Fruit fly (Drosophila melanogaster) whole organism, embryonic: Measurements from ENCODE around the gene Cdc5.

Source experiments
- Atf6 ChIP-seq: fragments of 200-800 bp; sonication (Bioruptor generic); IDR thresholded peaks from 2 replicates; pipeline ENCODE4 v1.3.6; 2022; ENCODE audit warnings: missing biosample characterization, missing genetic modification characterization
- CG10565 ChIP-seq: fragments of 200-800 bp; sonication (Bioruptor generic); optimal IDR thresholded peaks from 3 replicates; lab custom pipeline; 2016; ENCODE audit warnings: missing biosample characterization, mild to moderate bottlenecking, missing genetic modification characterization
- CG11093 ChIP-seq: fragments of 200-800 bp; sonication (Bioruptor generic); IDR thresholded peaks from 3 replicates; pipeline ENCODE4 v1.3.6; 2022; ENCODE audit warnings: missing biosample characterization, missing genetic modification characterization
- CG11504 ChIP-seq: fragments of 200-800 bp; sonication (Bioruptor generic); optimal IDR thresholded peaks from 3 replicates; lab custom pipeline; 2019; ENCODE audit warnings: missing biosample characterization, mild to moderate bottlenecking, missing genetic modification characterization, moderate library complexity
- CG12104 ChIP-seq: fragments of 200-800 bp; sonication (Bioruptor generic); optimal IDR thresholded peaks from 3 replicates; lab custom pipeline; 2016; ENCODE audit warnings: missing biosample characterization, missing genetic modification characterization
- CG12299 ChIP-seq: fragments of 200-800 bp; sonication (Bioruptor generic); optimal IDR thresholded peaks from 2 replicates; lab custom pipeline; 2018; ENCODE audit warnings: missing biosample characterization, mild to moderate bottlenecking, missing genetic modification characterization
- CG13123 ChIP-seq: fragments of 200-800 bp; sonication (Bioruptor generic); optimal IDR thresholded peaks from 2 replicates; lab custom pipeline; 2016; ENCODE audit warnings: missing biosample characterization, missing genetic modification characterization
- CG13287 ChIP-seq: fragments of 200-800 bp; sonication (Bioruptor generic); IDR thresholded peaks from 2 replicates; pipeline ENCODE4 v1.3.6; 2022; ENCODE audit warnings: missing biosample characterization, missing genetic modification characterization; ENCODE audit not compliant: partially characterized antibody
- CG14965 ChIP-seq: fragments of 200-800 bp; sonication (Bioruptor generic); optimal IDR thresholded peaks from 2 replicates; lab custom pipeline; 2016; ENCODE audit warnings: missing biosample characterization, missing genetic modification characterization, borderline replicate concordance
- CG1832 ChIP-seq: fragments of 200-800 bp; sonication (Bioruptor generic); optimal IDR thresholded peaks from 2 replicates; lab custom pipeline; 2017; ENCODE audit warnings: missing biosample characterization, mild to moderate bottlenecking, missing genetic modification characterization, inconsistent platforms
- CG2120 ChIP-seq: fragments of 200-800 bp; sonication (Bioruptor generic); optimal IDR thresholded peaks from 3 replicates; lab custom pipeline; 2016; ENCODE audit warnings: missing biosample characterization, missing genetic modification characterization
- CG3838 ChIP-seq: fragments of 200-800 bp; sonication (Bioruptor generic); optimal IDR thresholded peaks from 3 replicates; lab custom pipeline; 2016; ENCODE audit warnings: missing biosample characterization, missing genetic modification characterization
- CG5953 ChIP-seq: fragments of 200-800 bp; sonication (Bioruptor generic); IDR thresholded peaks from 2 replicates; pipeline ENCODE4 v1.3.6; 2022; ENCODE audit warnings: missing biosample characterization, missing genetic modification characterization
- CG7745 ChIP-seq: fragments of 200-800 bp; sonication (Bioruptor generic); optimal IDR thresholded peaks from 2 replicates; lab custom pipeline; 2018; ENCODE audit warnings: missing biosample characterization, mild to moderate bottlenecking, missing genetic modification characterization, moderate library complexity
- CG7987 ChIP-seq: fragments of 200-800 bp; sonication (Bioruptor generic); optimal IDR thresholded peaks from 2 replicates; lab custom pipeline; 2018; ENCODE audit warnings: missing biosample characterization, mild to moderate bottlenecking, missing genetic modification characterization, moderate library complexity
- CG8478 ChIP-seq: fragments of >200 bp; optimal IDR thresholded peaks from 2 replicates; lab custom pipeline; 2018
- CG9437 ChIP-seq: fragments of 200-800 bp; sonication (Bioruptor generic); optimal IDR thresholded peaks from 2 replicates; lab custom pipeline; 2018; ENCODE audit warnings: missing biosample characterization, mild to moderate bottlenecking, missing genetic modification characterization
- D ChIP-seq, 2 experiments: fragments of 200-800 bp in 1 of 2; fragments of >200 bp in 1 of 2; sonication (Bioruptor generic) in 1 of 2; optimal IDR thresholded peaks; 2 replicates in 1 of 2; 3 replicates in 1 of 2; lab custom pipeline; 2017; ENCODE audit warnings: mild to moderate bottlenecking in 1 of 2, missing biosample characterization in 1 of 2, missing genetic modification characterization in 1 of 2, missing genetic modification reagents in 1 of 2
- H15 ChIP-seq: fragments of 200-800 bp; sonication (Bioruptor generic); IDR thresholded peaks from 3 replicates; pipeline ENCODE4 v1.3.6; 2022; ENCODE audit warnings: missing biosample characterization, missing genetic modification characterization
- HmgD ChIP-seq: fragments of 200-800 bp; sonication (Bioruptor generic); optimal IDR thresholded peaks from 3 replicates; lab custom pipeline; 2016; ENCODE audit warnings: missing biosample characterization, missing genetic modification characterization
- Hr51 ChIP-seq, 2 experiments: fragments of 200-800 bp; sonication (Bioruptor generic); optimal IDR thresholded peaks; 2 replicates in 1 of 2; 3 replicates in 1 of 2; lab custom pipeline; 2016 to 2018; ENCODE audit warnings: missing biosample characterization in 2 of 2, missing genetic modification characterization in 2 of 2, mild to moderate bottlenecking in 1 of 2, moderate library complexity in 1 of 2
- Kr ChIP-seq: fragments of 200-800 bp; sonication (Bioruptor generic); optimal IDR thresholded peaks from 2 replicates; lab custom pipeline; 2017; ENCODE audit warnings: missing biosample characterization, mild to moderate bottlenecking, missing genetic modification characterization
- MBD-R2 ChIP-seq: fragments of 200-800 bp; sonication (Bioruptor generic); IDR thresholded peaks from 2 replicates; pipeline ENCODE4 v1.3.6; 2022; ENCODE audit warnings: missing biosample characterization, missing genetic modification characterization
- Mrtf ChIP-seq: fragments of 200-800 bp; sonication (Bioruptor generic); IDR thresholded peaks from 3 replicates; pipeline ENCODE4 v1.3.6; 2022; ENCODE audit warnings: missing biosample characterization, missing genetic modification characterization
- NC2α ChIP-seq: fragments of 200-800 bp; sonication (Bioruptor generic); optimal IDR thresholded peaks from 2 replicates; lab custom pipeline; 2016; ENCODE audit warnings: missing biosample characterization, missing genetic modification characterization
- Nf-YB ChIP-seq: fragments of 200-800 bp; sonication (Bioruptor generic); optimal IDR thresholded peaks from 3 replicates; lab custom pipeline; 2019; ENCODE audit warnings: missing biosample characterization, mild to moderate bottlenecking, missing genetic modification characterization, moderate library complexity
- Nf-YC ChIP-seq: fragments of 200-800 bp; optimal IDR thresholded peaks from 3 replicates; lab custom pipeline; 2019; ENCODE audit warnings: missing biosample characterization, mild to moderate bottlenecking, missing genetic modification characterization, moderate library complexity
- Optix ChIP-seq: fragments of 200-800 bp; sonication (Bioruptor generic); IDR thresholded peaks from 3 replicates; pipeline ENCODE4 v1.3.6; 2022; ENCODE audit warnings: missing biosample characterization, missing genetic modification characterization
- Sry-β ChIP-seq: fragments of 200-800 bp; sonication (Bioruptor generic); optimal IDR thresholded peaks from 2 replicates; lab custom pipeline; 2018; ENCODE audit warnings: missing biosample characterization, mild to moderate bottlenecking, missing genetic modification characterization, moderate library complexity
- Ssrp ChIP-seq: fragments of 200-800 bp; sonication (Bioruptor generic); optimal IDR thresholded peaks from 2 replicates; lab custom pipeline; 2018; ENCODE audit warnings: missing biosample characterization, mild to moderate bottlenecking, missing genetic modification characterization, moderate library complexity
- Tbp ChIP-seq: fragments of >200 bp; optimal IDR thresholded peaks from 2 replicates; lab custom pipeline; 2018; ENCODE audit warnings: missing biosample characterization, missing genetic modification characterization
- Vsx1 ChIP-seq: fragments of 200-800 bp; sonication (Bioruptor generic); optimal IDR thresholded peaks from 2 replicates; lab custom pipeline; 2017; ENCODE audit warnings: missing biosample characterization, mild to moderate bottlenecking, missing genetic modification characterization, missing genetic modification reagents
- Xbp1 ChIP-seq: fragments of 200-800 bp; sonication (Bioruptor generic); optimal IDR thresholded peaks from 3 replicates; lab custom pipeline; 2016; ENCODE audit warnings: missing biosample characterization, mild to moderate bottlenecking, missing genetic modification characterization
- abd-A ChIP-seq: fragments of 200-800 bp; sonication (Bioruptor generic); optimal IDR thresholded peaks from 3 replicates; lab custom pipeline; 2019; ENCODE audit warnings: missing biosample characterization, mild to moderate bottlenecking, missing genetic modification characterization, moderate library complexity
- crol ChIP-seq: fragments of 200-800 bp; sonication (Bioruptor generic); IDR thresholded peaks from 2 replicates; pipeline ENCODE4 v1.3.6; 2022; ENCODE audit warnings: missing biosample characterization, missing genetic modification characterization
- cwo ChIP-seq: fragments of 200-800 bp; sonication (Bioruptor generic); optimal IDR thresholded peaks from 3 replicates; lab custom pipeline; 2017; ENCODE audit warnings: missing biosample characterization, missing genetic modification characterization, mild to moderate bottlenecking, moderate library complexity, missing genetic modification reagents
- dysf ChIP-seq: fragments of 200-800 bp; sonication (Bioruptor generic); IDR thresholded peaks from 3 replicates; pipeline ENCODE4 v1.3.6; 2022; ENCODE audit warnings: missing biosample characterization, missing genetic modification characterization
- ems ChIP-seq: fragments of 200-800 bp; sonication (Bioruptor generic); optimal IDR thresholded peaks from 3 replicates; lab custom pipeline; 2016; ENCODE audit warnings: missing biosample characterization, missing genetic modification characterization
- eve ChIP-seq, 2 experiments: fragments of >200 bp; optimal IDR thresholded peaks; 2 replicates each; lab custom pipeline; 2017; ENCODE audit warnings: missing biosample characterization in 2 of 2, missing genetic modification characterization in 2 of 2
- eyg ChIP-seq: fragments of 200-800 bp; sonication (Bioruptor generic); optimal IDR thresholded peaks from 3 replicates; lab custom pipeline; 2016; ENCODE audit warnings: missing biosample characterization, missing genetic modification characterization
- gce ChIP-seq: fragments of 200-800 bp; sonication (Bioruptor generic); IDR thresholded peaks from 3 replicates; pipeline ENCODE4 v1.3.6; 2022; ENCODE audit warnings: missing biosample characterization, missing genetic modification characterization
- kni ChIP-seq: fragments of 200-800 bp; sonication (Bioruptor generic); optimal IDR thresholded peaks from 3 replicates; lab custom pipeline; 2017; ENCODE audit warnings: mild to moderate bottlenecking, missing biosample characterization, missing genetic modification reagents, missing genetic modification characterization
- nmo ChIP-seq: fragments of 200-800 bp; sonication (Bioruptor generic); optimal IDR thresholded peaks from 2 replicates; lab custom pipeline; 2018; ENCODE audit warnings: missing biosample characterization, mild to moderate bottlenecking, missing genetic modification characterization, moderate library complexity
- nom ChIP-seq: fragments of 200-800 bp; sonication (Bioruptor generic); optimal IDR thresholded peaks from 2 replicates; lab custom pipeline; 2017; ENCODE audit warnings: missing biosample characterization, missing genetic modification characterization, mild to moderate bottlenecking, moderate library complexity, missing genetic modification reagents
- phol ChIP-seq: fragments of 200-800 bp; sonication (Bioruptor generic); optimal IDR thresholded peaks from 3 replicates; lab custom pipeline; 2018; ENCODE audit warnings: missing biosample characterization, mild to moderate bottlenecking, missing genetic modification characterization, moderate library complexity
- sd ChIP-seq: fragments of 200-800 bp; sonication (Bioruptor generic); optimal IDR thresholded peaks from 3 replicates; lab custom pipeline; 2018; ENCODE audit warnings: missing biosample characterization, mild to moderate bottlenecking, missing genetic modification characterization, moderate library complexity
- sqz ChIP-seq: fragments of 200-800 bp; sonication (Bioruptor generic); optimal IDR thresholded peaks from 3 replicates; lab custom pipeline; 2018; ENCODE audit warnings: missing biosample characterization, mild to moderate bottlenecking, missing genetic modification characterization
- trh ChIP-seq: fragments of 200-800 bp; sonication (Bioruptor generic); optimal IDR thresholded peaks from 2 replicates; lab custom pipeline; 2016; ENCODE audit warnings: missing biosample characterization, missing genetic modification characterization
- tup ChIP-seq: fragments of 200-800 bp; sonication (Bioruptor generic); optimal IDR thresholded peaks from 2 replicates; lab custom pipeline; 2016; ENCODE audit warnings: missing biosample characterization, mild to moderate bottlenecking, missing genetic modification characterization, moderate library complexity
- vvl ChIP-seq: fragments of 200-800 bp; sonication (Bioruptor generic); IDR thresholded peaks from 2 replicates; pipeline ENCODE4 v1.3.6; 2022; ENCODE audit warnings: missing biosample characterization, missing genetic modification characterization
- wek ChIP-seq: fragments of 200-800 bp; sonication (Bioruptor generic); optimal IDR thresholded peaks from 3 replicates; lab custom pipeline; 2018; ENCODE audit warnings: missing biosample characterization, mild to moderate bottlenecking, missing genetic modification characterization, moderate library complexity

The Cdc5 gene

dm6 chr3L:361201-361600 lies at the start of gene Cdc5, which contains the start of gene CG1233 (continued):
- peak; percentile 80 for TF ChIP-seq phol
- TF ChIP-seq MBD-R2 (GFP tag; lab: Robert Waterston, UW) = peak; percentile 96
- peak; percentile 50 for TF ChIP-seq ems
- TF ChIP-seq CG3838 (GFP tag; lab: Kevin White, UChicago) = peak; percentile 55
- TF ChIP-seq H15 (GFP tag; lab: Robert Waterston, UW) = peak; percentile 45; the same call in 1 of the 3 replicates
- no peak for TF ChIP-seq CG11504
- 0 out of 3 replicates have a peak, but pooled peaks have one; percentile 8 for TF ChIP-seq Optix
- TF ChIP-seq CG9437 (GFP tag; lab: Kevin White, UChicago) = peak; percentile 21
- no peak for TF ChIP-seq Sry-β (GFP tag; lab: Kevin White, UChicago)
- TF ChIP-seq NC2α (GFP tag; lab: Kevin White, UChicago) = no peak
- TF ChIP-seq CG13123 (GFP tag; lab: Kevin White, UChicago) = no peak
- TF ChIP-seq CG7987 (GFP tag; lab: Kevin White, UChicago) = peak; percentile 31
- TF ChIP-seq eyg = no peak
- peak; percentile 55 for TF ChIP-seq Xbp1 (GFP tag; lab: Kevin White, UChicago)
- peak; percentile 12 for TF ChIP-seq Ssrp (tag; lab: Kevin White, UChicago)
- TF ChIP-seq Kr (GFP tag; lab: Kevin White, UChicago) = no peak
- TF ChIP-seq gce (GFP tag; lab: Robert Waterston, UW) = no peak
- peak in 1 of 2 experiments; percentile 6 for TF ChIP-seq Hr51 (GFP tag; optimal IDR thresholded peaks at IDR 0.05; lab: Kevin White, UChicago)
- no peak for TF ChIP-seq CG8478 (lab: Kevin White, UChicago)
- TF ChIP-seq cwo (GFP tag; lab: Kevin White, UChicago) = no peak
- no peak for TF ChIP-seq D (optimal IDR thresholded peaks at IDR 0.05; lab: Kevin White, UChicago)
- no peak for TF ChIP-seq D (GFP tag; optimal IDR thresholded peaks at IDR 0.05; lab: Kevin White, UChicago)
- TF ChIP-seq nmo (GFP tag; lab: Kevin White, UChicago) = peak; percentile 78
- peak; percentile 45 for TF ChIP-seq CG12299

dm6 chr3L:409791-410190 lies 48.6 kb upstream of the Cdc5 start:
- TF ChIP-seq sqz (GFP tag; lab: Kevin White, UChicago) (no peak), eve (GFP tag; optimal IDR thresholded peaks at IDR 0.05; lab: Kevin White, UChicago) (no peak), CG10565 (GFP tag; lab: Kevin White, UChicago) (no peak), Nf-YC (tag; lab: Kevin White, UChicago) (peak; percentile 80), kni (GFP tag; lab: Kevin White, UChicago) (peak; percentile 61), CG5953 (GFP tag; lab: Robert Waterston, UW) (no peak), wek (GFP tag; lab: Kevin White, UChicago) (no peak), dysf (GFP tag; lab: Robert Waterston, UW) (no peak), sd (tag; lab: Kevin White, UChicago) (peak; percentile 64), Vsx1 (GFP tag; lab: Kevin White, UChicago) (no peak), Nf-YB (GFP tag; lab: Kevin White, UChicago) (peak; percentile 69), CG13287 (no peak), vvl (peak; percentile 86; the same call in 1 of the 2 replicates), abd-A (peak; percentile 48), tup (no peak), Atf6 (GFP tag; lab: Robert Waterston, UW) (no peak), CG1832 (GFP tag; lab: Kevin White, UChicago) (peak; percentile 52), nom (no peak), CG14965 (GFP tag; lab: Kevin White, UChicago) (no peak), CG2120 (GFP tag; lab: Kevin White, UChicago) (no peak), Mrtf (no peak), CG7745 (no peak), Tbp (GFP tag; lab: Kevin White, UChicago) (no peak), CG12104 (no peak), trh (no peak), CG11093 (GFP tag; lab: Robert Waterston, UW) (no peak), crol (peak; percentile 71), HmgD (GFP tag; lab: Kevin White, UChicago) (no peak)
